Fruit fly (Drosophila melanogaster): ENCODE measurements around the gene PIG-F.

PIG-F gene

dm6 chr3L:19634788-19635448, 22.7 kb downstream of the PIG-F start (continued):
- TF ChIP-seq CG6654 (GFP tag; optimal IDR thresholded peaks at IDR 0.05), result no peak
- TF ChIP-seq Eip74EF (GFP tag; optimal IDR thresholded peaks at IDR 0.05), result no peak
- TF ChIP-seq cwo (GFP tag; optimal IDR thresholded peaks at IDR 0.05), result peak; percentile 77
- TF ChIP-seq CG13424 (tag; optimal IDR thresholded peaks at IDR 0.05), result peak; percentile 63
- TF ChIP-seq fd3F (GFP tag; optimal IDR thresholded peaks at IDR 0.05), result peak; percentile 62
- peak; percentile 8; the same call in 1 of the 2 replicates for TF ChIP-seq H2.0 (GFP tag; IDR thresholded peaks at IDR 0.05)
- peak; percentile 92 for TF ChIP-seq CG10979 (tag; optimal IDR thresholded peaks at IDR 0.05)
- TF ChIP-seq Sox102F (GFP tag; optimal IDR thresholded peaks at IDR 0.05), result peak; percentile 69
- no peak for TF ChIP-seq pros (GFP tag; optimal IDR thresholded peaks at IDR 0.05)
- peak; percentile 63 for TF ChIP-seq Oli (tag; optimal IDR thresholded peaks at IDR 0.05)
- TF ChIP-seq amos (GFP tag; IDR thresholded peaks at IDR 0.05; ENCODE audit: partially characterized antibody), result no peak
- TF ChIP-seq Ravus (GFP tag; IDR thresholded peaks at IDR 0.05), result peak; percentile 69
- peak; percentile 83 for TF ChIP-seq unpg (GFP tag; optimal IDR thresholded peaks at IDR 0.05)
- no peak for TF ChIP-seq Neu2 (GFP tag; optimal IDR thresholded peaks at IDR 0.05; ENCODE audit: borderline replicate concordance)
- no peak for TF ChIP-seq rib (GFP tag; IDR thresholded peaks at IDR 0.05)
- TF ChIP-seq Hmx (GFP tag; optimal IDR thresholded peaks at IDR 0.05), result no peak
- TF ChIP-seq ranshi (GFP tag; IDR thresholded peaks at IDR 0.05), result peak; percentile 87; the same call in 1 of the 2 replicates
- TF ChIP-seq gsb (GFP tag; IDR thresholded peaks at IDR 0.05), result no peak
- peak; percentile 35 for TF ChIP-seq Nf-YC (tag; optimal IDR thresholded peaks at IDR 0.05)
- TF ChIP-seq CG30403 (GFP tag; optimal IDR thresholded peaks at IDR 0.05), result peak; percentile 78
- TF ChIP-seq maf-S (GFP tag; optimal IDR thresholded peaks at IDR 0.05), result no peak
- peak; percentile 9 for TF ChIP-seq twi (tag; optimal IDR thresholded peaks at IDR 0.05)
- no peak for TF ChIP-seq Lhr (GFP tag; optimal IDR thresholded peaks at IDR 0.05)
- peak; percentile 78 for TF ChIP-seq vvl (GFP tag; IDR thresholded peaks at IDR 0.05)
- TF ChIP-seq CG7372 (GFP tag; IDR thresholded peaks at IDR 0.05), result peak; percentile 72
- TF ChIP-seq Usf (GFP tag; optimal IDR thresholded peaks at IDR 0.05), result peak; percentile 4
- TF ChIP-seq dmrt11E (tag; optimal IDR thresholded peaks at IDR 0.05), result peak; percentile 67
- TF ChIP-seq bab2 (GFP tag; optimal IDR thresholded peaks at IDR 0.05), result no peak
- TF ChIP-seq CG8359 (GFP tag; optimal IDR thresholded peaks at IDR 0.05; ENCODE audit: borderline replicate concordance), result no peak
- TF ChIP-seq stwl (tag; optimal IDR thresholded peaks at IDR 0.05), result no peak
- TF ChIP-seq Spps (tag; optimal IDR thresholded peaks at IDR 0.05), result peak; percentile 75
- no peak for TF ChIP-seq gt (GFP tag; IDR thresholded peaks at IDR 0.05)
- TF ChIP-seq lov (optimal IDR thresholded peaks at IDR 0.05), result no peak
- no peak for TF ChIP-seq lov (GFP tag; IDR thresholded peaks at IDR 0.05)
- no peak for TF ChIP-seq chm (GFP tag; IDR thresholded peaks at IDR 0.05)
- TF ChIP-seq zf30C (GFP tag; optimal IDR thresholded peaks at IDR 0.05), result no peak
- no peak for TF ChIP-seq CG11560 (tag; IDR thresholded peaks at IDR 0.05)
- TF ChIP-seq gem (tag; optimal IDR thresholded peaks at IDR 0.05), result peak; percentile 93
- 0 out of 3 replicates have a peak, but pooled peaks have one; percentile 50 for TF ChIP-seq C15 (GFP tag; IDR thresholded peaks at IDR 0.05)
- TF ChIP-seq Nf-YB (GFP tag; optimal IDR thresholded peaks at IDR 0.05), result peak; percentile 43
- no peak for TF ChIP-seq CkIIα-i1 (GFP tag; IDR thresholded peaks at IDR 0.05)
- TF ChIP-seq Six4 (GFP tag; optimal IDR thresholded peaks at IDR 0.05), result peak; percentile 73
- TF ChIP-seq CG8388 (GFP tag; optimal IDR thresholded peaks at IDR 0.05), result peak; percentile 78
- TF ChIP-seq CG17385 (GFP tag; optimal IDR thresholded peaks at IDR 0.05), result peak; percentile 93
- TF ChIP-seq CG12391 (tag; optimal IDR thresholded peaks at IDR 0.05), result peak; percentile 82
- no peak for TF ChIP-seq B-H2 (GFP tag; optimal IDR thresholded peaks at IDR 0.05)
- peak; percentile 76 for TF ChIP-seq CG12299 (tag; optimal IDR thresholded peaks at IDR 0.05)
- TF ChIP-seq cad (GFP tag; optimal IDR thresholded peaks at IDR 0.05), result no peak
- TF ChIP-seq CG9727 (GFP tag; optimal IDR thresholded peaks at IDR 0.05), result peak; percentile 84

Measured in whole organism, embryonic.